Worm (Caenorhabditis elegans) whole organism, young adult: ENCODE measurements around the gene srj-38.

Experiments
- B0336.3 ChIP-seq: fragments of 200-800 bp; sonication (Bioruptor generic); IDR thresholded peaks from 2 replicates; pipeline ENCODE4 v1.3.6; 2022; ENCODE audit warnings: missing genetic modification characterization, missing compliant biosample characterization
- K12H6.12 ChIP-seq: fragments of 200-800 bp; sonication (Bioruptor generic); optimal IDR thresholded peaks from 2 replicates; lab custom pipeline; 2018; ENCODE audit warnings: mild to moderate bottlenecking, missing genetic modification characterization, missing compliant biosample characterization
- madf-3 ChIP-seq: fragments of 200-800 bp; sonication (Bioruptor generic); IDR thresholded peaks from 2 replicates; pipeline ENCODE4 v1.3.6; 2022; ENCODE audit warnings: missing genetic modification reagents, missing genetic modification characterization, missing compliant biosample characterization
- madf-8 ChIP-seq: fragments of 200-800 bp; sonication (Bioruptor generic); conservative IDR thresholded peaks from 2 replicates; pipeline ENCODE4 v1.3.6; 2022; ENCODE audit warnings: missing genetic modification reagents, missing genetic modification characterization, missing compliant biosample characterization
- nfya-2 ChIP-seq: fragments of 200-800 bp; sonication (Bioruptor generic); IDR thresholded peaks from 2 replicates; pipeline ENCODE4 v1.3.6; 2022; ENCODE audit warnings: missing genetic modification reagents, missing genetic modification characterization, missing compliant biosample characterization
- nhr-90 ChIP-seq: sonication (generic microtip); optimal IDR thresholded peaks from 2 replicates; lab custom pipeline; 2016; ENCODE audit warnings: missing genotype, mild to moderate bottlenecking, missing genetic modification characterization, missing compliant biosample characterization
- unc-62 ChIP-seq: fragments of 150-350 bp; optimal IDR thresholded peaks from 2 replicates; lab custom pipeline; 2014; ENCODE audit warnings: missing biosample characterization, missing genetic modification reagents, missing genetic modification characterization

DNA sequence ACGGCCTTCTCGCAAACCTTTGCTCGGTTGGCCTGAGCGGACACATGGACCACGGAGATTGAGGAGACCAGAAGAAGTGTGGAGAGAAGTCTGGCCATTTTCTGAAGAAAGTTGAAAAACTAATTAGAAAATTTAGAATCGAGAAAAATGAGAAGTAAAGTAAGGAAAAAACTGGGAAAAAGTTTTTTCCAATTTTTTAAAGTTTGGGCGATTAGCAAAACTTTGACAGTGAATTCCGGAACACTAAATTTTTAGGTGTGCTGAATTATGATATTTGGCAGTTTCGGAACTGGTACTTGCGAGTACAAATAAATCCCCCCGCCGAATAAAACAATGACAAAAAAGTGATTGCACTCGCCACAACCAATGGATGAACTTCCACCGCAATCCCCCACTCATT, 17.5 kb downstream of the srj-38 start, which contains the start of gene T02B11.3:
- TF ChIP-seq madf-8 (GFP tag; lab: Robert Waterston, UW) (no peak), unc-62 (GFP tag; lab: Kevin White, UChicago) (no peak), K12H6.12 (tag; lab: Kevin White, UChicago) (no peak), nfya-2 (GFP tag; lab: Robert Waterston, UW) (no peak), B0336.3 (GFP tag; lab: Robert Waterston, UW) (no peak), madf-3 (no peak), nhr-90 (no peak)
